Worm (Caenorhabditis elegans) whole organism, L4 larva: ENCODE measurements around the gene srw-15.

Experiments
- ama-1 ChIP-seq: fragments of 150-350 bp; optimal IDR thresholded peaks from 2 replicates; lab custom pipeline; 2014; ENCODE audit warnings: inconsistent platforms, mixed read lengths
- ceh-28 ChIP-seq: fragments of 150-350 bp; optimal IDR thresholded peaks from 2 replicates; lab custom pipeline; 2014; ENCODE audit warnings: missing biosample characterization, missing genetic modification reagents, missing genetic modification characterization
- ces-1 ChIP-seq: fragments of 150-350 bp; sonication (generic microtip); optimal IDR thresholded peaks from 4 replicates; lab custom pipeline; 2014; ENCODE audit warnings: missing biosample characterization, missing genetic modification reagents, missing genetic modification characterization
- daf-8 ChIP-seq: fragments of 200-800 bp; sonication (Bioruptor generic); IDR thresholded peaks from 2 replicates; pipeline ENCODE4 v1.3.6; 2022; ENCODE audit warnings: missing genetic modification characterization, missing compliant biosample characterization
- dve-1 ChIP-seq: sonication (generic microtip); optimal IDR thresholded peaks from 2 replicates; lab custom pipeline; 2017; ENCODE audit warnings: antibody characterized with exemption, mild to moderate bottlenecking, missing genetic modification characterization, missing compliant biosample characterization; ENCODE audit not compliant: insufficient read depth
- fos-1 ChIP-seq: fragments of 150-350 bp; optimal IDR thresholded peaks from 2 replicates; lab custom pipeline; 2014; ENCODE audit warnings: missing biosample characterization, missing genetic modification characterization
- nhr-10 ChIP-seq: fragments of 150-350 bp; optimal IDR thresholded peaks from 2 replicates; lab custom pipeline; 2014; ENCODE audit warnings: missing biosample characterization, missing genetic modification characterization
- nhr-41 ChIP-seq: fragments of 200-800 bp; sonication (Bioruptor generic); IDR thresholded peaks from 2 replicates; pipeline ENCODE4 v1.3.6; 2022; ENCODE audit warnings: missing genetic modification reagents, missing genetic modification characterization, missing compliant biosample characterization
- nhr-76 ChIP-seq: fragments of 150-350 bp; optimal IDR thresholded peaks from 2 replicates; lab custom pipeline; 2014; ENCODE audit warnings: missing biosample characterization, missing genetic modification characterization
- skn-1 ChIP-seq: fragments of 150-350 bp; optimal IDR thresholded peaks from 2 replicates; lab custom pipeline; 2014; ENCODE audit warnings: missing biosample characterization, missing genetic modification characterization
- ztf-11 ChIP-seq: fragments of 150-350 bp; optimal IDR thresholded peaks from 2 replicates; lab custom pipeline; 2014; ENCODE audit warnings: missing biosample characterization, missing genetic modification characterization

DNA sequence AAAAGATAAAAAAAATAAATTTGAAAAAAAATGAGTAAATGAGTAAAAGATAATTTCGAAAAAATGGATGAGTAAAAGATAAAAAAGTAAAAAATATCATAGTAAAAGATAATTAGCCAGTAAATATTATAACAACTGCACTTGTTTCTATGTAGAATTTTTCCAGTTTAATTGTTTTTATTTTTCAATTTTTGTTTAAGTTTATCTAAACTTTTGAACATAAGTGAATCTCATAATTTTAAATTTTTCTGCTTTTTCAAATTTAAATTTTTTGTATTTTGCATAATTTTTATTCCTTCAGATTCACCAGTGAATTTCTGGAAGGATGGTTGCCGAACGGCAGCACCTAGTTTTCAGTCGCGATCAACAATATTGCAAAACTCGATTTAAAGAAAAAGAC lies 10.9 kb downstream of the srw-15 start, which contains the start of gene chil-12:
- TF ChIP-seq fos-1 (tag; lab: Kevin White, UChicago): no peak
- TF ChIP-seq daf-8 (GFP tag; lab: Robert Waterston, UW): no peak
- no peak for TF ChIP-seq ztf-11
- no peak for TF ChIP-seq nhr-76 (tag; lab: Kevin White, UChicago)
- no peak for TF ChIP-seq skn-1
- TF ChIP-seq ama-1 (lab: Kevin White, UChicago): no peak
- TF ChIP-seq nhr-10 (tag; lab: Kevin White, UChicago): no peak
- no peak for TF ChIP-seq nhr-41 (GFP tag; lab: Robert Waterston, UW)
- TF ChIP-seq ces-1 (GFP tag; lab: Kevin White, UChicago): no peak
- TF ChIP-seq dve-1 (tag; lab: Kevin White, UChicago): no peak
- TF ChIP-seq ceh-28 (tag; lab: Kevin White, UChicago): no peak
